Worm (Caenorhabditis elegans): ENCODE measurements around the gene cah-3.

cah-3 gene

DNA sequence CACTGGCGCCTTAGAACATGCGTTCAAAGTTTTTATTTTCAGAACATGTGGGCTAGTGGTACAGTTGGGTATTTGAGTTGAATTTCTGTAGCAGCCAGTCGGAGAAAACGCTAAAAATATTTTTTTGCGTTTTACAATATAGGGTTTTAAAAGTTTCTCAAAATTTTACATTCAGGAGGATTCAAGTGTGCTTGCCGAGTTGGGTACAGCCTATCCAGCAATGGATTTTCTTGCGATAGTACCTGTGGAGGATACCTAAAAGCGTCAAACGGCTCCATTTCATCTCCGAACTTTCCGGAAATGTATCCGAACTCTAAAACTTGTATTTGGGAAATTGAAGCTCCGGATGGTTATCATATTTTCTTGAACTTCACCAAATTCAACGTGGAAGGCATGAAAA, 21.1 kb upstream of the cah-3 start:
- TF ChIP-seq flt-1 (GFP tag; IDR thresholded peaks at IDR 0.05) (no peak), klf-2 (GFP tag; conservative IDR thresholded peaks at IDR 0.05) (no peak), ztf-29 (GFP tag; IDR thresholded peaks at IDR 0.05) (no peak), ztf-23 (GFP tag; IDR thresholded peaks at IDR 0.05) (no peak), T22C8.4 (GFP tag; IDR thresholded peaks at IDR 0.05) (no peak), tab-1 (GFP tag; IDR thresholded peaks at IDR 0.05) (no peak), ref-1 (GFP tag; conservative IDR thresholded peaks at IDR 0.05) (no peak), med-1 (GFP tag; optimal IDR thresholded peaks at IDR 0.05; ENCODE audit: insufficient read depth) (no peak), cog-1 (tag; optimal IDR thresholded peaks at IDR 0.05) (no peak)

DNA sequence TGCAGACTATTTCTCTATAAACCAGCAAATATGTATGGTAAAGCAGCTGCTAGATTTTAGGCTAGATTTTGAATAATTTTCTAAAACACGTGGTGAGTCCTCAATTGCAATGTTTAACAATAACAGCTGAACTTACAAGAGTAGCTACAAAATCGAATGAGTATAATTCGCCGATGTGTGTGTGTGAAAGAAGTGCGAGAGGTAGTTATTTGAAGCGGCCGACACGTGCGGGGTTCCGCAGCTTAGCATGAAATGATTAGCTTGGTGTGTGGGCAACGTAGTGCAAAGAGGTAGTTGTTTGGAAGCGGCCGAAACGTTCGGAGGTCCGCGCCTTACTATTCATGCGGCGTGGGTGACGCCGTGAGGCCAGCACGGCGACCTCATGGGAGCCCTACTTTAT, 18.4 kb upstream of the cah-3 start:
- TF ChIP-seq T22C8.4 (GFP tag; IDR thresholded peaks at IDR 0.05) (no peak), flt-1 (GFP tag; IDR thresholded peaks at IDR 0.05) (no peak), ref-1 (GFP tag; conservative IDR thresholded peaks at IDR 0.05) (no peak), ztf-29 (GFP tag; IDR thresholded peaks at IDR 0.05) (no peak), klf-2 (GFP tag; conservative IDR thresholded peaks at IDR 0.05) (no peak), cog-1 (tag; optimal IDR thresholded peaks at IDR 0.05) (no peak), tab-1 (GFP tag; IDR thresholded peaks at IDR 0.05) (no peak), med-1 (GFP tag; optimal IDR thresholded peaks at IDR 0.05; ENCODE audit: insufficient read depth) (no peak), ztf-23 (GFP tag; IDR thresholded peaks at IDR 0.05) (no peak)

DNA sequence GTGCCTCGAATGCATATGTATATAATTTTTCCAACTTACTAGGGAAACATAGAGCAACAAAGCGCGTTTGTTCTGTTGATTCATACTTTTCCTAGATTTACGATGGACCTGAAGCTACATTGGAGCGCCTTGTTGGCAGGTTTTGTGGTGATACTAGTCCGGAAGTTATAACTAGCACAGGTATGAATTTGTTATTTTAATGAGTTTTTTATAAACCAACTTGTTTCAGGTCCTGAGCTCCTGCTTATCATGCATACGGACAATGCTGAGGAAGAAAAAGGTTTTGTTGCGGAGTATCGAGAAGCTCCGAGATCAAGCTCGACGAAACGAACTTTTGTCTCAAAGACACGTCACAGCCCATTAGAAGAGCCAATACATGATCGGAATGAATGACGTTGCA, 16.5 kb upstream of the cah-3 start, which contains the start of gene F38E9.1:
Gene F38E9.1 (plus strand): TSS at position 301 of the 400 bp plus-strand sequence.
- no peak for TF ChIP-seq med-1 (GFP tag; optimal IDR thresholded peaks at IDR 0.05; ENCODE audit: insufficient read depth)
- no peak for TF ChIP-seq ztf-29 (GFP tag; IDR thresholded peaks at IDR 0.05)
- no peak for TF ChIP-seq cog-1 (tag; optimal IDR thresholded peaks at IDR 0.05)
- no peak for TF ChIP-seq T22C8.4 (GFP tag; IDR thresholded peaks at IDR 0.05)
- TF ChIP-seq ref-1 (GFP tag; conservative IDR thresholded peaks at IDR 0.05): no peak
- no peak for TF ChIP-seq ztf-23 (GFP tag; IDR thresholded peaks at IDR 0.05)
- no peak for TF ChIP-seq klf-2 (GFP tag; conservative IDR thresholded peaks at IDR 0.05)
- TF ChIP-seq flt-1 (GFP tag; IDR thresholded peaks at IDR 0.05): no peak
- no peak for TF ChIP-seq tab-1 (GFP tag; IDR thresholded peaks at IDR 0.05)

DNA sequence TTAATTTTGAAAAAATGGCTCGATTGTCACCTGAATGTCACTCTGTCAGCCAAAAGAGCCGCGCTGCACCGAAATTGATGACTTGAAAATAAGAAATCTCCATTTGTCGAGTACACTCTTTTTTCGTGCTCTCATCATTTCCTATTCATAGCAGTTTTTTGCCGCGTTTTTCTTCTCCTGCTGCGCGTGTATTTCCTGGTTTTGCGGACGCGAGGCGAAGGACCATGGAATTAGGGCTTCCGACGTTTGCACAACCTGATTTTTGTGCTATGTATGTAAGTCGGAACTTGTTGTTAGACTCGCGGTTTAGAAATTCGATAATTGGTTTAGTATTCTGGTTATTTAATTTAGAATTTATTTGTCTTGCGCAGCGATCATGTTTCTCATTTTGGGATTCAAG, 7.0 kb upstream of the cah-3 start:
- TF ChIP-seq ztf-23 (GFP tag; IDR thresholded peaks at IDR 0.05): no peak
- TF ChIP-seq klf-2 (GFP tag; conservative IDR thresholded peaks at IDR 0.05): no peak

DNA sequence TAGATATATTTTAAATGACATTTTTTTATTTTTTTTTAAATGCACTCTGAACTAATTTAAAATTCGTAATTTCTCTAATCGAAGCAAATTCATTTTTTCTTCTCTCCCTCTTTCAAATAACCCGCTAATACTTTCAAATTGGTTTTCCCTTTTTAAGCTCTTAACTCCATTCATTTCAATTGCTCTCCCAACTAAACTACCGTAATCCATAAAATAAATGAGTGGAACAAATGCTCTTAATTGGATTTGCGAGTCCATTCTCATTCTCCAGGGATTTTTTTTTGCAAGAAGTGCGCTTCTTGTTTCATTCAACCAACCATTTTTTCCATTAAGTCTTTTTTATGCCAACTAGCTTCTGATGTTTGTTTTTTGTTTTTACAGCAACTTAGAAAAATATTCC, 6.3 kb upstream of the cah-3 start:
- TF ChIP-seq ztf-23 (GFP tag; IDR thresholded peaks at IDR 0.05) (no peak), T22C8.4 (GFP tag; IDR thresholded peaks at IDR 0.05) (no peak), klf-2 (GFP tag; conservative IDR thresholded peaks at IDR 0.05) (no peak), flt-1 (GFP tag; IDR thresholded peaks at IDR 0.05) (no peak), ztf-29 (GFP tag; IDR thresholded peaks at IDR 0.05) (no peak), med-1 (GFP tag; optimal IDR thresholded peaks at IDR 0.05; ENCODE audit: insufficient read depth) (no peak), ref-1 (GFP tag; conservative IDR thresholded peaks at IDR 0.05) (no peak), tab-1 (GFP tag; IDR thresholded peaks at IDR 0.05) (no peak), cog-1 (tag; optimal IDR thresholded peaks at IDR 0.05) (no peak)

DNA sequence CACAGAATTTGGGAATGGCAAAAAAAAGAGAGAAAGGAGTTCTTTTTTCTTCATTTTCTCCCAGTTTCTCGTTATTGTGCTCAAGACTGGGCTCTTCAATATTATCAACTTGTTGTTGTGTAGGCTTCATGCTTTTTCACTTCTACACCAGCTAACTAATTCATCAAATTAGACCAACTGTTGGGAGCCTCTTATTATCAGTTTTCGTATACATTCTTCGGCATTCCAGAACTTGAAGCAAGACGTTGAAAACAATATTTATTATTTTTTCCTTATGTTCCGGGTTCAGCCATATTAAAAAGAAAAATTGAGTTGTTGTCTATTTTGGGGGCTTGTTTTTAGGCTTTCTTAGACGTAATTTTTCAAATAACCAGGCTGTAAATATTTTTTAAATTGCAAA, 4.3 kb upstream of the cah-3 start:
- TF ChIP-seq ztf-29 (GFP tag; IDR thresholded peaks at IDR 0.05) (no peak), ztf-23 (GFP tag; IDR thresholded peaks at IDR 0.05) (no peak), T22C8.4 (GFP tag; IDR thresholded peaks at IDR 0.05) (no peak)

DNA sequence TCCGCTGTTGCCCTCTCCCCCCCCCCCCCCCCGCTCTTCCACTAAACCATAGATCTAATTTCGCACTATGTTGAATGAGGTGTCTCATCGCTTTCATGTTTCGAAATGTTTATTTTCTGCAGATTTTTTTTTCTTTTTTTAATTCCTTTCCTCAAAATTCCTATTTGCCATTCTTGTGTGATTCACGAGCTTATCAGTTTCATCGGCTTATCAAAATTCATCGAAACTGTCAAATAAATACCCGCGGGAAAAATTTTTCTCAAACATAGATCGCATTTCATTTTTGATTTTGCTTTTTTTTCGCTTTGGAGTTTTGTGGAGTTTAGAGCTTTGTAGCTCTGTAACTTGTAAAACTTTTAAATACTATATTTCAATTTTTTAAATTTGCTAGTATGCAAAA, 3.2 kb upstream of the cah-3 start:
- TF ChIP-seq tab-1 (GFP tag; IDR thresholded peaks at IDR 0.05): no peak
- no peak for TF ChIP-seq med-1 (GFP tag; optimal IDR thresholded peaks at IDR 0.05; ENCODE audit: insufficient read depth)
- no peak for TF ChIP-seq ref-1 (GFP tag; conservative IDR thresholded peaks at IDR 0.05)
- TF ChIP-seq cog-1 (tag; optimal IDR thresholded peaks at IDR 0.05): no peak
- no peak for TF ChIP-seq flt-1 (GFP tag; IDR thresholded peaks at IDR 0.05)
- TF ChIP-seq T22C8.4 (GFP tag; IDR thresholded peaks at IDR 0.05): no peak
- no peak for TF ChIP-seq ztf-29 (GFP tag; IDR thresholded peaks at IDR 0.05)
- no peak for TF ChIP-seq klf-2 (GFP tag; conservative IDR thresholded peaks at IDR 0.05)

DNA sequence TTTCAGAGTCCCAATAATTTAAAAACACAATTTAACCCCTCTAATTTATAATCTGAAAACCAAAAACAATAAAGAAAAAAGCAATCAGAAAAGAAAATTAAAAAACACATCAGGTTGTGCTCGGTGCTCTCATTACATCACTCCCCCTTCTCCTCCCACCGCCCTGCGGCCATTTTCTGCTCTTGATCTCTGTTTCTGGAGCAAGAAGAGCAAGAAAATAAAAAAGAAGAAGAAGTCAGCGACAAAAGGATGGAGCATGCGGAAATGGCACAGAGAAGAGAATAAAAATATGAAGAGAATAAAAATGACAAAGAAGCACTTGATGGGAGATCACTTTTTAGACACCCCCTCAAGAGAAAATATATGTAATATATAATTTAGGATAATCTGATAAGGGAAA, 2.6 kb upstream of the cah-3 start:
- TF ChIP-seq ztf-29 (GFP tag; IDR thresholded peaks at IDR 0.05) (no peak), T22C8.4 (GFP tag; IDR thresholded peaks at IDR 0.05) (no peak), tab-1 (GFP tag; IDR thresholded peaks at IDR 0.05) (no peak), flt-1 (GFP tag; IDR thresholded peaks at IDR 0.05) (no peak), ztf-23 (GFP tag; IDR thresholded peaks at IDR 0.05) (no peak), cog-1 (tag; optimal IDR thresholded peaks at IDR 0.05) (no peak)

DNA sequence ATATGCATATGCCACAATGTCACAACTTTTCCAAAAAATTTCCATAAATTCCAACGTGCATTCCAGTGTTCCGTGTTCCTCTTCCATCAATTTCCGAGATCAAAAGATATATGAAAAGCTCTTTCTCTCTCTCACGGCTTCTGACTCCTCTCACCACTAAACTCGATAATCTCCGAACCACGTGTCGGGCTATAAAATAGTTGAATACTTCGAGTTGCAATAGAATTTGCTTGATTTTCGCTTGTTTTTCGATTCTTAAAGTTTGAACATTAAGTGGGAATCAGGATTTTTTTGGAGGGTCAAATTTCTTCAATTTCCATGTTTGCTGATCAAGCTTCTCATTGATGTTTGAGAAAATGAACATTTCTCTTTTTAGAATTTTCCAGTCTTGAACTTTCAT, 2.0 kb upstream of the cah-3 start:
- TF ChIP-seq klf-2 (GFP tag; conservative IDR thresholded peaks at IDR 0.05) (no peak), cog-1 (tag; optimal IDR thresholded peaks at IDR 0.05) (no peak), T22C8.4 (GFP tag; IDR thresholded peaks at IDR 0.05) (no peak), ztf-23 (GFP tag; IDR thresholded peaks at IDR 0.05) (no peak), flt-1 (GFP tag; IDR thresholded peaks at IDR 0.05) (no peak), med-1 (GFP tag; optimal IDR thresholded peaks at IDR 0.05; ENCODE audit: insufficient read depth) (no peak), ztf-29 (GFP tag; IDR thresholded peaks at IDR 0.05) (no peak), ref-1 (GFP tag; conservative IDR thresholded peaks at IDR 0.05) (no peak), tab-1 (GFP tag; IDR thresholded peaks at IDR 0.05) (no peak)

DNA sequence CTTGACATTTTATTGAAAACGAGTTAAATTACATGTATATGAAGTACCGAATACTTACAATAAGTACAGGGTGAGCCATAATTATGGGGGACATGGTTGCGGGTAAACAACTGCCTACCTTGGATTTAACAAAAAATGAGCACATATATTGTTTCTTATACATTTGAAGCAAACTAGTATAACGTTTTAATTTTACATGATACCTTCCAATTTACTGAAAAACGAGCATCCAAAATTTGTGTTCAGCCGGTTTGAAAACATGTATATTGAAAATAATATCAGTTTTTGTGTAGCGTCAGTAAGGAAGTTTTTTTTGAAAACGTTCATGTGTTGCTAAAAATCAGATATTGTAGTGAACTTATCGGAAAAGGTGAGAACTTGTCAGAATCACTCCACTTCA, 3.5 kb downstream of the cah-3 start:
- TF ChIP-seq klf-2 (GFP tag; conservative IDR thresholded peaks at IDR 0.05) (no peak), ref-1 (GFP tag; conservative IDR thresholded peaks at IDR 0.05) (no peak), tab-1 (GFP tag; IDR thresholded peaks at IDR 0.05) (no peak), cog-1 (tag; optimal IDR thresholded peaks at IDR 0.05) (no peak)

DNA sequence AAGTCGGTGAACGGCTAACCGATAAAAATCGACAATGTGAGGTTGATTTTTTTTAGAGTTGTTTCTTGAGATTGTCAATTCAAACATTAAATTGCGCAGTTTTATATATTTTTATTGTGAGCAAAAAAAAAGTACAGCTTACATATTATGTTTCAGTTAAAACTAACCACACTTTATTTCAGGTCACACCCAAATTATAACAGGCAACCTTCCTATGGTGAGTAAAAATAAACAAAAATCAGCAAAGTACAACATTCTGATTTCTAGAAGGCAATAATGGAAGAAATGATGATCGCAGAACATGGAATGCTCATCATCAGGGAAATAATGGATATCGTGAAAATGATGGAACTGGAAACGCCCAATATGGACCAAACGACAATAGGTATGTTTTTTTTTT, 7.3 kb downstream of the cah-3 start, which contains the start of gene K05G3.2:
Gene K05G3.2 (plus strand): TSS at position 301 of the 400 bp plus-strand sequence.
- no peak for TF ChIP-seq klf-2 (GFP tag; conservative IDR thresholded peaks at IDR 0.05)
- no peak for TF ChIP-seq cog-1 (tag; optimal IDR thresholded peaks at IDR 0.05)
- no peak for TF ChIP-seq ztf-23 (GFP tag; IDR thresholded peaks at IDR 0.05)

All from whole organism, midembryonic.